Fruit fly (Drosophila melanogaster): ENCODE data around the gene CG11333.

The CG11333 gene

DNA sequence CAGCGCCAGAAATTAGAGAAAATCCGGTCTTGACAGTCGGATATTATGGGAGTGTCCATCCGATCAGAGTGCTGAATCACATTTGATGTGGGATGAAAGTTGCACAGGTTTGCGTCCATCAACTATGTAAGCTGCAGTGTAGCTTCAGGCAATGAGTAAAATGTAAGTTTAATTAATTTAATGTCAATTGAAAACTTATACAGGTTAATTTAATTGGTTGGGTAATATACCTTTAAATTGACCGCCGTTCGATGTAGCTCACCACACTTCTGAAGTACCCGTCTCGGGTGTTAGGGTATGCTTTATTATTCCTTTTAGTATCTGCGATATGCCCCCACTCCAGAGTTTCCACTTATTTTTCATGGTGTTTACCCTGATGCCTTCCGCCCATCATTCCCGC, 38.7 kb upstream of the CG11333 start (continued):
- TF ChIP-seq tll (GFP tag; optimal IDR thresholded peaks at IDR 0.05) (no peak), pzg (GFP tag; optimal IDR thresholded peaks at IDR 0.05) (no peak), CG6854 (GFP tag; optimal IDR thresholded peaks at IDR 0.05) (no peak), corto (GFP tag; optimal IDR thresholded peaks at IDR 0.05) (no peak), ken (GFP tag; IDR thresholded peaks at IDR 0.05) (no peak), CG12155 (GFP tag; optimal IDR thresholded peaks at IDR 0.05) (no peak), CG15514 (GFP tag; optimal IDR thresholded peaks at IDR 0.05) (no peak), Gug (GFP tag; IDR thresholded peaks at IDR 0.05) (0 out of 4 replicates have a peak, but pooled peaks have one; percentile 4), grau (tag; optimal IDR thresholded peaks at IDR 0.05) (peak; percentile 21), sisA (GFP tag; IDR thresholded peaks at IDR 0.05) (peak; percentile 8; the same call in 1 of the 2 replicates), CG4328 (GFP tag; optimal IDR thresholded peaks at IDR 0.05) (no peak), onecut (GFP tag; IDR thresholded peaks at IDR 0.05) (no peak), CG43689 (GFP tag; IDR thresholded peaks at IDR 0.05) (no peak), tap (tag; optimal IDR thresholded peaks at IDR 0.05) (no peak), Drgx (GFP tag; IDR thresholded peaks at IDR 0.05) (peak; percentile 46; the same call in 1 of the 2 replicates), pho (GFP tag; optimal IDR thresholded peaks at IDR 0.05) (no peak), CG10431 (GFP tag; optimal IDR thresholded peaks at IDR 0.05) (no peak), CTCF (GFP tag; optimal IDR thresholded peaks at IDR 0.05) (no peak), tna (GFP tag; IDR thresholded peaks at IDR 0.05; ENCODE audit: partially characterized antibody) (no peak), Mes4 (GFP tag; optimal IDR thresholded peaks at IDR 0.05) (no peak), CG1024 (GFP tag; IDR thresholded peaks at IDR 0.05) (no peak), Dip2 (GFP tag; IDR thresholded peaks at IDR 0.05) (no peak), ems (GFP tag; optimal IDR thresholded peaks at IDR 0.05) (no peak), CG30431 (GFP tag; optimal IDR thresholded peaks at IDR 0.05) (no peak), CG17802 (tag; optimal IDR thresholded peaks at IDR 0.05) (no peak), CG8765 (GFP tag; IDR thresholded peaks at IDR 0.05) (no peak), chinmo (GFP tag; IDR thresholded peaks at IDR 0.05; ENCODE audit: partially characterized antibody) (no peak), Nf-YC (tag; optimal IDR thresholded peaks at IDR 0.05) (no peak), Neu2 (GFP tag; optimal IDR thresholded peaks at IDR 0.05; ENCODE audit: borderline replicate concordance) (no peak), pan (optimal IDR thresholded peaks at IDR 0.05) (no peak), pan (GFP tag; optimal IDR thresholded peaks at IDR 0.05 in 1 of 2, IDR thresholded peaks at IDR 0.05 in 1 of 2) (peak in 1 of 2 experiments; percentile 32), CG34224 (GFP tag; IDR thresholded peaks at IDR 0.05; ENCODE audit: partially characterized antibody) (no peak), vvl (GFP tag; IDR thresholded peaks at IDR 0.05) (peak; percentile 62), Vsx1 (GFP tag; optimal IDR thresholded peaks at IDR 0.05) (no peak), Max (GFP tag; optimal IDR thresholded peaks at IDR 0.05) (no peak), gt (GFP tag; IDR thresholded peaks at IDR 0.05) (no peak), Ssrp (tag; optimal IDR thresholded peaks at IDR 0.05) (no peak), CG11560 (tag; IDR thresholded peaks at IDR 0.05) (no peak), D (optimal IDR thresholded peaks at IDR 0.05) (no peak), D (GFP tag; optimal IDR thresholded peaks at IDR 0.05) (no peak), CG15696 (tag; optimal IDR thresholded peaks at IDR 0.05) (no peak), Jarid2 (GFP tag; optimal IDR thresholded peaks at IDR 0.05) (no peak), ro (GFP tag; IDR thresholded peaks at IDR 0.05) (no peak), insv (GFP tag; optimal IDR thresholded peaks at IDR 0.05) (no peak), HLH3B (GFP tag; IDR thresholded peaks at IDR 0.05) (0 out of 2 replicates have a peak, but pooled peaks have one; percentile 15), Kr (GFP tag; optimal IDR thresholded peaks at IDR 0.05) (no peak), Abd-B (GFP tag; optimal IDR thresholded peaks at IDR 0.05) (no peak), CG2199 (GFP tag; IDR thresholded peaks at IDR 0.05) (no peak), CG8944 (GFP tag; optimal IDR thresholded peaks at IDR 0.05) (no peak), CG17385 (GFP tag; optimal IDR thresholded peaks at IDR 0.05) (no peak), CG2875 (GFP tag; optimal IDR thresholded peaks at IDR 0.05) (no peak), zf30C (GFP tag; optimal IDR thresholded peaks at IDR 0.05) (no peak)
